Fruit fly (Drosophila melanogaster) whole organism, pupa: ENCODE results near the gene mthl2.

Experiments
- CG12605 ChIP-seq: fragments of 200-800 bp; sonication (Bioruptor generic); IDR thresholded peaks from 2 replicates; pipeline ENCODE4 v1.3.6; 2022; ENCODE audit warnings: missing biosample characterization, missing genetic modification characterization
- CG13204 ChIP-seq: fragments of 200-800 bp; sonication (Bioruptor generic); optimal IDR thresholded peaks from 2 replicates; lab custom pipeline; 2018; ENCODE audit warnings: missing biosample characterization, mild to moderate bottlenecking, missing genetic modification characterization, moderate library complexity
- CG14655 ChIP-seq: fragments of 200-800 bp; sonication (Bioruptor generic); optimal IDR thresholded peaks from 3 replicates; lab custom pipeline; 2017; ENCODE audit warnings: mild to moderate bottlenecking, missing biosample characterization, missing genetic modification reagents, missing genetic modification characterization
- CG9948 ChIP-seq: fragments of 200-800 bp; sonication (Bioruptor generic); optimal IDR thresholded peaks from 2 replicates; lab custom pipeline; 2018; ENCODE audit warnings: missing biosample characterization, mild to moderate bottlenecking, missing genetic modification characterization, moderate library complexity
- D1 ChIP-seq: fragments of 200-800 bp; sonication (Bioruptor generic); optimal IDR thresholded peaks from 2 replicates; lab custom pipeline; 2018; ENCODE audit warnings: missing biosample characterization, mild to moderate bottlenecking, missing genetic modification characterization, moderate library complexity
- EcR ChIP-seq: fragments of 200-800 bp; sonication (Bioruptor generic); optimal IDR thresholded peaks from 3 replicates; lab custom pipeline; 2019; ENCODE audit warnings: missing biosample characterization, missing genetic modification characterization, mild to moderate bottlenecking, moderate library complexity, missing genetic modification reagents
- Pif1A ChIP-seq: fragments of 200-800 bp; sonication (Bioruptor generic); optimal IDR thresholded peaks from 3 replicates; lab custom pipeline; 2016; ENCODE audit warnings: missing biosample characterization, missing genetic modification characterization
- rn ChIP-seq: fragments of 200-800 bp; sonication (Bioruptor generic); IDR thresholded peaks from 2 replicates; pipeline ENCODE4 v1.3.6; 2022; ENCODE audit warnings: missing biosample characterization, missing genetic modification characterization

- TF ChIP-seq Pif1A (no peak), D1 (tag; lab: Kevin White, UChicago) (no peak), rn (GFP tag; lab: Robert Waterston, UW) (no peak), CG14655 (GFP tag; lab: Kevin White, UChicago) (no peak), CG13204 (GFP tag; lab: Kevin White, UChicago) (no peak), EcR (no peak), CG9948 (tag; lab: Kevin White, UChicago) (no peak), CG12605 (GFP tag; lab: Robert Waterston, UW) (no peak)
Measured at dm6 chr3L:5581542-5581941, 23.0 kb upstream of the mthl2 start.
